Worm (Caenorhabditis elegans): ENCODE measurements around the gene rpl-26.

rpl-26 gene

DNA sequence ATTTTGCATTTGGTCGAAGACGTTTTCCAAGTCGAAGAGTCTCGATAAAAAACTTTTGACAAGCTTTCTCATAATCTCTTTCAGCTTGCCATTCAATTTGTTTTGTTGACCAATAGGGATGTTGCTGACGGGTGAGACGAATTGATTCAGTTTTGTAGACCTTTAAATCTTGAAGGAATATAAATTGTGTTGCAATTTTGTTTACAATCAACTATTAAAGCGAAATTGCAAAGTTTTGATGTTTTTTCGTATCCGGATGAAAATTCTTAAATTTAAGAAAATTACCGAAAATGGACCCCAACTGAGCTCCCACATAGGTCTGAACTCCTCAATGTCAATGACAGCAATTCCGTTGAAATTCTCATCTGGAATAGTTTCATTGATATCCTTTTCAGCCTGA, 13.6 kb downstream of the rpl-26 start:
- no peak for TF ChIP-seq skn-1 (tag; optimal IDR thresholded peaks at IDR 0.05)
- TF ChIP-seq nhr-77 (tag; optimal IDR thresholded peaks at IDR 0.05), result no peak
- no peak for TF ChIP-seq eor-1 (tag; optimal IDR thresholded peaks at IDR 0.05)
- TF ChIP-seq egl-27 (tag; optimal IDR thresholded peaks at IDR 0.05), result no peak
- TF ChIP-seq nhr-237 (tag; optimal IDR thresholded peaks at IDR 0.05), result no peak
- no peak for TF ChIP-seq nhr-12 (tag; optimal IDR thresholded peaks at IDR 0.05)
- no peak for TF ChIP-seq elt-2 (tag; optimal IDR thresholded peaks at IDR 0.05)
- no peak for TF ChIP-seq lin-39 (tag; optimal IDR thresholded peaks at IDR 0.05)

DNA sequence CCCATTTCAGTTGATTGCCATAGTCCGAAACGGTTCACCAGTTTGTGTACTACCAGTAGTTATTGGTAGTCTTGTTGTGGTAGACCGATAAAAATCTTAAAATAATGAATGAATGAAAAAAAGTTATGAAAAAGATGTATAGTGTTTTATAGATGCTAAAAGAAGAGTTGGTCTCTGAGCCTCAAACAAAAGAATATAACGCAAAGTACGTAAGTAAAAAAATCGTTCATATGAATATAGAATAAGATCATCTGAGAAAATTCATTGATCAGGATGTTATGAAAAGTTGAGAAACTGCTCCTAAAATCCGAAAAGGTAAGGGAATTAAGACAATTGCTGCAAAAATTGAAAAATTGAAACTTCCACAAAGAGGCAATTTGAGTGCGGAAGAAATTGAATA, 14.9 kb downstream of the rpl-26 start, which contains the start of gene chhy-1:
Gene chhy-1 (minus strand): TSS at position 101 of the 400 bp plus-strand sequence.
- TF ChIP-seq pqm-1 (tag; optimal IDR thresholded peaks at IDR 0.05), result no peak
- no peak for TF ChIP-seq skn-1 (tag; optimal IDR thresholded peaks at IDR 0.05)
- TF ChIP-seq nhr-12 (tag; optimal IDR thresholded peaks at IDR 0.05), result no peak
- no peak for TF ChIP-seq fkh-2 (tag; optimal IDR thresholded peaks at IDR 0.05)
- TF ChIP-seq lsy-12 (tag; optimal IDR thresholded peaks at IDR 0.05), result no peak
- no peak for TF ChIP-seq mml-1 (tag; optimal IDR thresholded peaks at IDR 0.05)
- no peak for TF ChIP-seq unc-62 (GFP tag; optimal IDR thresholded peaks at IDR 0.05)
- TF ChIP-seq fos-1 (tag; optimal IDR thresholded peaks at IDR 0.05), result no peak
- no peak for TF ChIP-seq nhr-76 (tag; optimal IDR thresholded peaks at IDR 0.05)
- TF ChIP-seq egl-5 (tag; optimal IDR thresholded peaks at IDR 0.05), result no peak
- no peak for TF ChIP-seq nhr-25 (tag; optimal IDR thresholded peaks at IDR 0.05)
- no peak for TF ChIP-seq nfya-1 (tag; optimal IDR thresholded peaks at IDR 0.05; ENCODE audit: insufficient read depth)

DNA sequence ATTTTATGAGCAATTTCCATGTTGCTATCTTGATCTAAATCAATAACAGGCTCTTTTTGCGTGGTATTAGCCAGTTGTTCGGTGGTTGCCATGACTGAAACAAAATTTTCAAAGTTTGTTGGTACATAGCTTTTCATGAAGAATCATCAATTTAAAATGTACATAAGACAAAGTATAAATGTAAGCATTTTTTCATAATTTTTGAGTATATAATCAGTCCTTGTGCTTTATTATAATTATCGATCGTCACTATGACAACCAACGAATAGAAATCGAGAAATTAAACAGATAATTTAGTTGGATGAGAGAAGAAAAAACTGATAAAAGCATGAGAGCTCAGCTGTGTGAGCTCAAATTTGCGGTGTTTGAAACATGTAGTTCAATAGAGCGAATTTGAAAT, 19.3 kb downstream of the rpl-26 start, which contains the start of gene T22C8.3:
Gene T22C8.3 (minus strand): TSS at position 101 of the 400 bp plus-strand sequence.
- TF ChIP-seq pha-4 (tag; optimal IDR thresholded peaks at IDR 0.05) (peak; percentile 10), nhr-12 (tag; optimal IDR thresholded peaks at IDR 0.05) (no peak), fkh-10 (GFP tag; optimal IDR thresholded peaks at IDR 0.05) (no peak), egl-5 (tag; optimal IDR thresholded peaks at IDR 0.05) (no peak), sea-2 (GFP tag; optimal IDR thresholded peaks at IDR 0.05) (no peak), ama-1 (optimal IDR thresholded peaks at IDR 0.05) (no peak), nfya-1 (tag; optimal IDR thresholded peaks at IDR 0.05; ENCODE audit: insufficient read depth) (no peak)

DNA sequence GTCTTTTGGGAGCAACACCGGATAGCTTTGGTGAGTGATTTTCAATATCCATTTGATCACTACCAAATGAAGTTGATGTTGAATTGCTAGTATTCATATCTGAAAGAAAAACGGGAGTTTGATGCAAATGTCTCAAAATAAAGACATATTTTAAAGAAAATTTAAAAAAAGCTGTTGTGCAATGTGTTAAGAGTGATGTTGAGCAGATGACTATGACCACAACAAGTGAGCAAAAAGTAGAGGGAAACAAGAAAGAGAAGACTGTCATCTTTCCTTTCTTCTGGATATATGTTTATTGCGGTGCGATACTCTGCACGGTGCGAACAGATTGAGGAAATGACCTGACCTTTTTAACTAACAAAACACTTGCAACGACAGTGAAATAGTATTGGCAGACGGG, 20.8 kb downstream of the rpl-26 start, which contains the start of gene T22C8.4:
Gene T22C8.4 (minus strand): TSS at position 101 of the 400 bp plus-strand sequence.
- no peak for TF ChIP-seq zag-1 (tag; optimal IDR thresholded peaks at IDR 0.05)

DNA sequence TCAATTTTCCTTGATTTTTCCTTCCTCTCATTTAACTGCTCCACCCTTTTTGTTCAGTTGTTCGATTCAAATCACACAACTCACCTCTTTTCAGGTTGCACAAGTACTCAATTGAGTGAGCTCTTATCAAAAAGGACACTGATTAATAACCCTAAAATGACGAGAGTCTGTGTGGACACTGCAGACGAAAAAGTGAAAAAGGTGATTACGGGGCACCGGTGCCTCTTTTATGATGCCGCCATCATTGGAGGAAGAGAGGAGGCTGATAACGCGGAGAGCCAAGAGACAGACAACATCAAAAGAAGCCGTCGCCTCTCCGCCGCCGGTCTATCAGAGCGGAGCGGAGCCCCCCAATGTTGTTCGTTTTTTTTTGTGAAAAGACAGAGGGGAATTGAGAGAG, 22.6 kb downstream of the rpl-26 start, which contains the start of gene sptf-2:
Gene sptf-2 (plus strand): TSS at position 297 of the 400 bp plus-strand sequence.
- TF ChIP-seq skn-1 (tag; optimal IDR thresholded peaks at IDR 0.05), result peak; percentile 17
- TF ChIP-seq elt-2 (tag; optimal IDR thresholded peaks at IDR 0.05), result peak; percentile 98
- TF ChIP-seq pha-4 (tag; optimal IDR thresholded peaks at IDR 0.05), result peak; percentile 34
- TF ChIP-seq ceh-82 (tag; optimal IDR thresholded peaks at IDR 0.05), result no peak
- peak; percentile 75 for TF ChIP-seq jun-1 (tag; optimal IDR thresholded peaks at IDR 0.05)
- peak; percentile 16 for TF ChIP-seq nfya-1 (tag; optimal IDR thresholded peaks at IDR 0.05; ENCODE audit: insufficient read depth)
- TF ChIP-seq pqm-1 (tag; optimal IDR thresholded peaks at IDR 0.05), result peak; percentile 88
- no peak for TF ChIP-seq nhr-28 (tag; optimal IDR thresholded peaks at IDR 0.05)

DNA sequence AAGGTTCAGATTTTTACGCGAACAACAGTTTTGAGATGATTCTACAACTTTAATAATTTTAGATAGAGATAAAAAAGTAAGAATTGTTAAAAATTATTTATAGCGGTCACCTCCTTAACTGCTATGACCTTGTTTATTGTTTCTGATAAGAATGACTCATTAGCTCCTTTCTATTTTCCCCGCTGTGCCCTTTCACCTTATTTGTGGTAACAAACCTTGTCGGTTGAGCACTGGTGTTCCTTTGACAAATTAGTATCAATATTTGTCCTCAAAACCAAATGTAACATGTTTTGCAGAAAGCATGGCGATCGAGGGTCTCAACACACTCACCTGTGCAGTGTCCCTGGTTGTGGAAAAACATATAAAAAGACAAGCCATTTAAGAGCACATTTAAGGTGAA, 24.0 kb downstream of the rpl-26 start:
- no peak for TF ChIP-seq snpc-4 (tag; optimal IDR thresholded peaks at IDR 0.05)
- peak; percentile 48 for TF ChIP-seq pha-4 (tag; optimal IDR thresholded peaks at IDR 0.05)

DNA sequence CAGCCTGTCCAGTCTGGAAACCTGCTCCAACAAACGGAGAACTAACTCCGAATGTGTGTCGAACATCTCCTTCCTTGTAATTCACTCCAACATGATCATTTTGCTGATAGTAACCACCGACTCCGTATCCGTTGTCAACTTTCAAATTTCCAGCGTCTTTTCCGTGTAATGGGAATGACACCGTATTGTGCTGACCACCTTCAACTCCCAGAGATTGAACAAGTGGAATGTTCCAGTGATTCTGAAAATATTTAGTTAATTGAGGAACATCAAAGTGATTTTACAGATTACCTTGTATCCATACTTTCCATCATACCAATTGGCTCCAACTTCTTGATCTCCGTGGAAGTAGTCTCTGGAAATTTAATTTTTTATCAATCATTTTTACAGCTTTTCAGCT, 25.3 kb downstream of the rpl-26 start:
- no peak for TF ChIP-seq nhr-23 (tag; optimal IDR thresholded peaks at IDR 0.05)
- no peak for TF ChIP-seq eor-1 (tag; optimal IDR thresholded peaks at IDR 0.05)
- TF ChIP-seq egl-5 (tag; optimal IDR thresholded peaks at IDR 0.05), result no peak
- TF ChIP-seq nhr-25 (tag; optimal IDR thresholded peaks at IDR 0.05), result no peak
- no peak for TF ChIP-seq snpc-4 (tag; optimal IDR thresholded peaks at IDR 0.05)
- TF ChIP-seq tbx-2 (tag; optimal IDR thresholded peaks at IDR 0.05), result no peak
- TF ChIP-seq mdl-1 (tag; optimal IDR thresholded peaks at IDR 0.05), result no peak
- no peak for TF ChIP-seq nhr-76 (tag; optimal IDR thresholded peaks at IDR 0.05)
- no peak for TF ChIP-seq ZK546.5 (tag; optimal IDR thresholded peaks at IDR 0.05)
- TF ChIP-seq lin-15B (tag; optimal IDR thresholded peaks at IDR 0.05), result no peak
- TF ChIP-seq ama-1 (optimal IDR thresholded peaks at IDR 0.05), result no peak
- no peak for TF ChIP-seq ceh-16 (tag; optimal IDR thresholded peaks at IDR 0.05)
- no peak for TF ChIP-seq lsy-12 (tag; optimal IDR thresholded peaks at IDR 0.05)
- no peak for TF ChIP-seq jun-1 (tag; optimal IDR thresholded peaks at IDR 0.05)
